Worm (Caenorhabditis elegans) whole organism, early embryonic: Measurements from ENCODE around the gene F57A10.4.

Source experiments
- B0310.2 ChIP-seq: sonication (generic microtip); optimal IDR thresholded peaks from 2 replicates; lab custom pipeline; 2016; ENCODE audit warnings: mild to moderate bottlenecking, missing genetic modification characterization, missing compliant biosample characterization
- aly-1 ChIP-seq: sonication (generic microtip); optimal IDR thresholded peaks from 2 replicates; lab custom pipeline; 2016; ENCODE audit warnings: missing genetic modification characterization, missing compliant biosample characterization
- ama-1 ChIP-seq: fragments of 150-350 bp; optimal IDR thresholded peaks from 2 replicates; lab custom pipeline; 2014
- ceh-36 ChIP-seq: sonication (generic microtip); optimal IDR thresholded peaks from 2 replicates; lab custom pipeline; 2016; ENCODE audit warnings: missing genetic modification characterization, inconsistent platforms, missing compliant biosample characterization
- hmg-4 ChIP-seq: fragments of 200-800 bp; sonication (Bioruptor generic); optimal IDR thresholded peaks from 2 replicates; lab custom pipeline; 2018; ENCODE audit warnings: mild to moderate bottlenecking, missing genetic modification characterization, missing compliant biosample characterization
- hnd-1 ChIP-seq: sonication (generic microtip); optimal IDR thresholded peaks from 2 replicates; lab custom pipeline; 2016; ENCODE audit warnings: missing genetic modification characterization, missing compliant biosample characterization
- sea-1 ChIP-seq: fragments of 200-800 bp; sonication (Bioruptor generic); conservative IDR thresholded peaks from 2 replicates; pipeline ENCODE4 v1.3.6; 2022; ENCODE audit warnings: missing genetic modification characterization, missing compliant biosample characterization
- tbx-37 ChIP-seq: fragments of 200-800 bp; sonication (Bioruptor generic); conservative IDR thresholded peaks from 2 replicates; pipeline ENCODE4 v1.3.6; 2022; ENCODE audit warnings: missing genetic modification reagents, missing genetic modification characterization, missing compliant biosample characterization
- tra-4 ChIP-seq: sonication (generic microtip); optimal IDR thresholded peaks from 2 replicates; lab custom pipeline; 2017; ENCODE audit warnings: missing genetic modification characterization, missing compliant biosample characterization

ce11 chrV:15815962-15816432 is 46.8 kb downstream of the F57A10.4 start, which contains the start of the genes fbxa-69 and F54B8.4:
- TF ChIP-seq aly-1 (no peak), ama-1 (lab: Kevin White, UChicago) (no peak), B0310.2 (tag; lab: Kevin White, UChicago) (no peak), sea-1 (no peak), hnd-1 (tag; lab: Kevin White, UChicago) (no peak), ceh-36 (tag; lab: Kevin White, UChicago) (no peak), tra-4 (no peak), hmg-4 (GFP tag; lab: Kevin White, UChicago) (no peak), tbx-37 (GFP tag; lab: Robert Waterston, UW) (no peak)
